Worm (Caenorhabditis elegans): Measurements from ENCODE around the gene Y75B8A.23.
A peak's percentile ranks its signal among the peaks of the same experiment; 100 is the strongest.

Y75B8A.23 gene

DNA sequence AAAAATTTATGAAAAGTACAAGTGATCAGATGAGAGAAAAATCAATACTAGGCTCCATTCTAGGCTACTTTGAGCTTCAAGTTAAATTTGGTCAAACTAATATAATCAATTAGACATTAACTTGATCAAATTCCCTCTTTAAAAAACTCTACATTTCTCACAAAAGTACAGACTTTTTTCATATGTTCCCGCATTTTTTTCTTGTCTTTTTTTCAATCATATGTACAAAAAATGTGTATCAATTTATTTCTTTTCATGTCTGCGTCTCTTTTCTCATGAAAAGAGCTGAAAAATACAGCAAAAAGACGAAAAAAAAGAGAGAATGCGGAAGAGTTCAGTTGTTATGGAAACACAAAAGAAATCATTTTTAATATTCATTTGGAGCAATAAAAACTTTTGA lies 48.8 kb downstream of the Y75B8A.23 start:
- TF ChIP-seq nhr-77 (tag; optimal IDR thresholded peaks at IDR 0.05) (no peak), zfp-2 (tag; optimal IDR thresholded peaks at IDR 0.05) (no peak), hlh-30 (tag; optimal IDR thresholded peaks at IDR 0.05; ENCODE audit: insufficient read depth) (no peak), nhr-11 (tag; optimal IDR thresholded peaks at IDR 0.05) (no peak), mdl-1 (tag; optimal IDR thresholded peaks at IDR 0.05) (no peak), lin-13 (GFP tag; optimal IDR thresholded peaks at IDR 0.05) (no peak), daf-16 (GFP tag; optimal IDR thresholded peaks at IDR 0.05) (no peak), daf-16 (tag; optimal IDR thresholded peaks at IDR 0.05) (peak; percentile 1), egl-27 (tag; optimal IDR thresholded peaks at IDR 0.05) (no peak), aha-1 (tag) (peak; percentile 94), vab-7 (GFP tag; IDR thresholded peaks at IDR 0.05) (no peak)

Measured in whole organism, L4 larva.